Worm (Caenorhabditis elegans) whole organism, L4 larva: ENCODE results near the gene M02D8.5.

ENCODE experiments used
- D1046.2 ChIP-seq: fragments of 200-800 bp; sonication (Bioruptor generic); IDR thresholded peaks from 2 replicates; pipeline ENCODE4 v1.3.6; 2022; ENCODE audit warnings: missing genetic modification characterization, missing compliant biosample characterization
- R02D3.7 ChIP-seq: fragments of 150-350 bp; sonication (generic microtip); optimal IDR thresholded peaks from 3 replicates; lab custom pipeline; 2014; ENCODE audit warnings: missing biosample characterization, missing genetic modification characterization
- T20F7.1 ChIP-seq: fragments of 200-800 bp; sonication (Bioruptor generic); optimal IDR thresholded peaks from 2 replicates; lab custom pipeline; 2018; ENCODE audit warnings: mild to moderate bottlenecking, missing genetic modification characterization, missing compliant biosample characterization
- Y105C5A.15 ChIP-seq: fragments of 200-800 bp; sonication (Bioruptor generic); IDR thresholded peaks from 2 replicates; pipeline ENCODE4 v1.3.6; 2022; ENCODE audit warnings: missing genetic modification characterization, missing compliant biosample characterization
- Y48G9A.11 ChIP-seq: fragments of 200-800 bp; sonication (Bioruptor generic); IDR thresholded peaks from 2 replicates; pipeline ENCODE4 v1.3.6; 2022; ENCODE audit warnings: missing genetic modification reagents, missing genetic modification characterization, missing compliant biosample characterization
- arid-1 ChIP-seq: fragments of 200-800 bp; sonication (Bioruptor generic); conservative IDR thresholded peaks from 2 replicates; pipeline ENCODE4 v1.3.6; 2022; ENCODE audit warnings: missing genetic modification reagents, missing genetic modification characterization, missing compliant biosample characterization
- attf-4 ChIP-seq: sonication (generic microtip); optimal IDR thresholded peaks from 3 replicates; lab custom pipeline; 2017; ENCODE audit warnings: missing biosample characterization, missing genetic modification characterization
- ceh-62 ChIP-seq: sonication (generic microtip); optimal IDR thresholded peaks from 2 replicates; lab custom pipeline; 2017; ENCODE audit warnings: missing biosample characterization, missing genetic modification characterization
- daf-16 ChIP-seq, 3 experiments: sonication (generic microtip); optimal IDR thresholded peaks; 2 replicates each; lab custom pipeline; 2016 to 2017; ENCODE audit warnings: missing genetic modification characterization in 3 of 3, missing genetic modification reagents in 3 of 3, mild to moderate bottlenecking in 2 of 3, missing compliant biosample characterization in 2 of 3, missing biosample characterization in 1 of 3, moderate library complexity in 1 of 3
- daf-19 ChIP-seq: fragments of 200-800 bp; sonication (Bioruptor generic); conservative IDR thresholded peaks from 2 replicates; pipeline ENCODE4 v1.3.6; 2022; ENCODE audit warnings: missing genetic modification characterization, missing compliant biosample characterization
- dmd-6 ChIP-seq: fragments of 200-800 bp; sonication (Bioruptor generic); IDR thresholded peaks from 2 replicates; pipeline ENCODE4 v1.3.6; 2022; ENCODE audit warnings: missing genetic modification reagents, missing genetic modification characterization, missing compliant biosample characterization
- dmd-9 ChIP-seq: fragments of 200-800 bp; sonication (Bioruptor generic); IDR thresholded peaks from 2 replicates; pipeline ENCODE4 v1.3.6; 2022; ENCODE audit warnings: missing genetic modification reagents, missing genetic modification characterization, missing compliant biosample characterization
- dve-1 ChIP-seq: sonication (generic microtip); optimal IDR thresholded peaks from 2 replicates; lab custom pipeline; 2017; ENCODE audit warnings: antibody characterized with exemption, mild to moderate bottlenecking, missing genetic modification characterization, missing compliant biosample characterization; ENCODE audit not compliant: insufficient read depth
- gei-8 ChIP-seq: fragments of 200-800 bp; sonication (Bioruptor generic); optimal IDR thresholded peaks from 2 replicates; lab custom pipeline; 2018; ENCODE audit warnings: mild to moderate bottlenecking, missing genetic modification characterization, missing compliant biosample characterization
- hif-1 ChIP-seq, 2 experiments: sonication (generic microtip); optimal IDR thresholded peaks; 2 replicates each; lab custom pipeline; 2016 to 2017; ENCODE audit warnings: missing compliant biosample characterization in 2 of 2, missing genetic modification characterization in 2 of 2, missing genetic modification reagents in 2 of 2, missing genotype in 2 of 2, mild to moderate bottlenecking in 1 of 2
- hlh-11 ChIP-seq: fragments of 200-800 bp; sonication (Bioruptor generic); optimal IDR thresholded peaks from 2 replicates; lab custom pipeline; 2018; ENCODE audit warnings: mild to moderate bottlenecking, missing genetic modification characterization, missing compliant biosample characterization
- hlh-30 ChIP-seq: sonication (generic microtip); optimal IDR thresholded peaks from 2 replicates; lab custom pipeline; 2017; ENCODE audit warnings: antibody characterized with exemption, mild to moderate bottlenecking, missing genetic modification characterization, missing compliant biosample characterization; ENCODE audit not compliant: insufficient read depth
- lin-15B ChIP-seq: fragments of 150-350 bp; sonication (generic microtip); optimal IDR thresholded peaks from 3 replicates; lab custom pipeline; 2014; ENCODE audit warnings: missing biosample characterization, missing genetic modification characterization
- lin-29 ChIP-seq: fragments of 200-800 bp; sonication (Bioruptor generic); IDR thresholded peaks from 2 replicates; pipeline ENCODE4 v1.3.6; 2022; ENCODE audit warnings: missing genetic modification reagents, missing genetic modification characterization, missing compliant biosample characterization
- lin-38 ChIP-seq: fragments of 200-800 bp; sonication (Bioruptor generic); IDR thresholded peaks from 2 replicates; pipeline ENCODE4 v1.3.6; 2022; ENCODE audit warnings: missing genetic modification reagents, missing genetic modification characterization, missing compliant biosample characterization
- lin-39 ChIP-seq: fragments of 150-350 bp; optimal IDR thresholded peaks from 2 replicates; lab custom pipeline; 2014; ENCODE audit warnings: missing biosample characterization, missing genetic modification reagents, missing genetic modification characterization
- madf-5 ChIP-seq, 2 experiments: fragments of 200-800 bp; sonication (Bioruptor generic); IDR thresholded peaks; 2 replicates each; pipeline ENCODE4 v1.3.6; 2022; ENCODE audit warnings: missing compliant biosample characterization in 2 of 2, missing genetic modification characterization in 2 of 2
- madf-9 ChIP-seq: fragments of 200-800 bp; sonication (Bioruptor generic); conservative IDR thresholded peaks from 2 replicates; pipeline ENCODE4 v1.3.6; 2022; ENCODE audit warnings: missing genetic modification reagents, missing genetic modification characterization, missing compliant biosample characterization
- mdl-1 ChIP-seq, 2 experiments: fragments of 150-350 bp in 1 of 2; sonication (generic microtip) in 1 of 2; optimal IDR thresholded peaks; 2 replicates each; lab custom pipeline; 2014 to 2017; ENCODE audit warnings: missing biosample characterization in 2 of 2, missing genetic modification characterization in 2 of 2
- mep-1 ChIP-seq: fragments of 150-350 bp; sonication (generic microtip); optimal IDR thresholded peaks from 3 replicates; lab custom pipeline; 2014; ENCODE audit warnings: missing biosample characterization, missing genetic modification characterization
- mxl-3 ChIP-seq: fragments of 200-800 bp; sonication (Bioruptor generic); optimal IDR thresholded peaks from 2 replicates; lab custom pipeline; 2018; ENCODE audit warnings: mild to moderate bottlenecking, missing genetic modification characterization, missing compliant biosample characterization
- nhr-10 ChIP-seq: fragments of 150-350 bp; optimal IDR thresholded peaks from 2 replicates; lab custom pipeline; 2014; ENCODE audit warnings: missing biosample characterization, missing genetic modification characterization
- nhr-25 ChIP-seq: sonication (generic microtip); optimal IDR thresholded peaks from 2 replicates; lab custom pipeline; 2017; ENCODE audit warnings: missing genetic modification characterization, mild to moderate bottlenecking, missing compliant biosample characterization, antibody characterized with exemption, moderate library complexity, borderline replicate concordance; ENCODE audit not compliant: insufficient read depth
- nhr-28 ChIP-seq: fragments of 150-350 bp; optimal IDR thresholded peaks from 2 replicates; lab custom pipeline; 2014; ENCODE audit warnings: missing biosample characterization, missing genetic modification characterization
- nhr-41 ChIP-seq: fragments of 200-800 bp; sonication (Bioruptor generic); IDR thresholded peaks from 2 replicates; pipeline ENCODE4 v1.3.6; 2022; ENCODE audit warnings: missing genetic modification reagents, missing genetic modification characterization, missing compliant biosample characterization
- nhr-42 ChIP-seq: fragments of 200-800 bp; sonication (Bioruptor generic); IDR thresholded peaks from 2 replicates; pipeline ENCODE4 v1.3.6; 2022; ENCODE audit warnings: missing genetic modification characterization, missing compliant biosample characterization
- nhr-77 ChIP-seq: fragments of 150-350 bp; optimal IDR thresholded peaks from 2 replicates; lab custom pipeline; 2014; ENCODE audit warnings: missing biosample characterization, missing genetic modification characterization
- pha-4 ChIP-seq, 2 experiments: fragments of 150-350 bp in 1 of 2; fragments of 200-800 bp in 1 of 2; sonication (Bioruptor generic) in 1 of 2; IDR thresholded peaks in 1 of 2; optimal IDR thresholded peaks in 1 of 2; 2 replicates each; pipeline versions ENCODE4 v1.3.6 to Lab custom; 2014 to 2022; ENCODE audit warnings: missing genetic modification characterization in 2 of 2, missing genetic modification reagents in 2 of 2, missing biosample characterization in 1 of 2, missing compliant biosample characterization in 1 of 2
- php-3 ChIP-seq: fragments of 200-800 bp; sonication (Bioruptor generic); IDR thresholded peaks from 2 replicates; pipeline ENCODE4 v1.3.6; 2022; ENCODE audit warnings: missing genetic modification reagents, missing genetic modification characterization, missing compliant biosample characterization
- pqm-1 ChIP-seq: sonication (generic microtip); optimal IDR thresholded peaks from 2 replicates; lab custom pipeline; 2017; ENCODE audit warnings: missing biosample characterization, missing genetic modification characterization
- tag-97 ChIP-seq: fragments of 200-800 bp; sonication (Bioruptor generic); IDR thresholded peaks from 2 replicates; pipeline ENCODE4 v1.3.6; 2022; ENCODE audit warnings: missing genetic modification characterization, missing compliant biosample characterization
- tra-1 ChIP-seq: fragments of 200-800 bp; sonication (Bioruptor generic); IDR thresholded peaks from 2 replicates; pipeline ENCODE4 v1.3.6; 2022; ENCODE audit warnings: missing genetic modification reagents, missing genetic modification characterization, missing compliant biosample characterization
- unc-130 ChIP-seq: sonication (generic microtip); optimal IDR thresholded peaks from 2 replicates; lab custom pipeline; 2016; ENCODE audit warnings: missing genetic modification reagents, missing genetic modification characterization, missing compliant biosample characterization
- unc-62 ChIP-seq, 3 experiments: fragments of 150-350 bp in 1 of 3; sonication (generic microtip); optimal IDR thresholded peaks in 2 of 3; peaks in 1 of 3; 1 replicate in 1 of 3; 2 replicates in 2 of 3; lab custom pipeline; 2014 to 2017; ENCODE audit warnings: missing biosample characterization in 3 of 3, missing genetic modification characterization in 3 of 3, missing genetic modification reagents in 3 of 3, missing genotype in 1 of 3
- zag-1 ChIP-seq: fragments of 150-350 bp; optimal IDR thresholded peaks from 2 replicates; lab custom pipeline; 2014; ENCODE audit warnings: missing biosample characterization, missing genetic modification characterization
- zfp-2 ChIP-seq: sonication (generic microtip); optimal IDR thresholded peaks from 2 replicates; lab custom pipeline; 2016; ENCODE audit warnings: mild to moderate bottlenecking, missing genetic modification characterization, missing compliant biosample characterization

The M02D8.5 gene

DNA sequence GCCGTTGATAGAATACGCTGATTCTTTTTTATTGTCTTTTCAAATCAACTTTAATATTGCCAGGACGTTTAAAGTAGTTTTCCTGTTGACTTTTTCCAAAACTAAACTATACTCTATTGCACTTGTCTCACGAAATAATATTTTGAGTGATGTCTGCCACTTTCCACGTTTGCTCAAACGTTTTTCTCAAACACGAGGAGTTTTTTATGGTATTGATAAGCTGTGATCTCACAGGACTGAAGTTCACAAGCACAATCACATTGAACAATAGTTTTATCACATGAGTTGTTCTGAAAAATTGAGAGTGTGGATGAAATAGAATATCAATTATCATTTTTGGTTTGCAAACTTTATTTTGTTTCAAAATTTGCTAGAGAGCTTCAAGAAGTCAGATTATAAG is 41.5 kb downstream of the M02D8.5 start:
- TF ChIP-seq dmd-9 (GFP tag; lab: Robert Waterston, UW) (no peak), attf-4 (tag; lab: Kevin White, UChicago) (no peak), lin-15B (tag; lab: Kevin White, UChicago) (no peak), pha-4 (GFP tag; IDR thresholded peaks at IDR 0.05; lab: Robert Waterston, UW) (no peak), pha-4 (tag; optimal IDR thresholded peaks at IDR 0.05; lab: Kevin White, UChicago) (no peak), tag-97 (no peak), hlh-30 (tag; lab: Kevin White, UChicago) (peak; percentile 45), nhr-42 (GFP tag; lab: Robert Waterston, UW) (no peak), T20F7.1 (GFP tag; lab: Kevin White, UChicago) (no peak), daf-16 (GFP tag; optimal IDR thresholded peaks at IDR 0.05; lab: Kevin White, UChicago) (no peak), daf-16 (tag; optimal IDR thresholded peaks at IDR 0.05; lab: Kevin White, UChicago) (peak; percentile 88), nhr-28 (tag; lab: Kevin White, UChicago) (peak; percentile 59), lin-38 (GFP tag; lab: Robert Waterston, UW) (no peak), ceh-62 (tag; lab: Kevin White, UChicago) (no peak), mxl-3 (GFP tag; lab: Kevin White, UChicago) (no peak), gei-8 (GFP tag; lab: Kevin White, UChicago) (no peak), nhr-10 (tag; lab: Kevin White, UChicago) (no peak), Y48G9A.11 (no peak), arid-1 (GFP tag; lab: Robert Waterston, UW) (no peak), php-3 (GFP tag; lab: Robert Waterston, UW) (peak; percentile 81), tra-1 (no peak), unc-62 (GFP tag; optimal IDR thresholded peaks at IDR 0.05 in 1 of 2; lab: Kevin White, UChicago) (peak in 1 of 2 experiments; percentile 35), unc-62 (tag; optimal IDR thresholded peaks at IDR 0.05; lab: Kevin White, UChicago) (no peak), lin-39 (tag; lab: Kevin White, UChicago) (no peak), hif-1 (tag; optimal IDR thresholded peaks at IDR 0.05; lab: Kevin White, UChicago) (no peak), unc-130 (GFP tag; lab: Kevin White, UChicago) (no peak), D1046.2 (GFP tag; lab: Robert Waterston, UW) (no peak), zag-1 (tag; lab: Kevin White, UChicago) (no peak), madf-5 (GFP tag; IDR thresholded peaks at IDR 0.05; lab: Robert Waterston, UW) (no peak), zfp-2 (tag; lab: Kevin White, UChicago) (no peak), dve-1 (tag; lab: Kevin White, UChicago) (peak; percentile 93), Y105C5A.15 (GFP tag; lab: Robert Waterston, UW) (no peak), daf-19 (GFP tag; lab: Robert Waterston, UW) (no peak), mep-1 (peak; percentile 25), mdl-1 (tag; optimal IDR thresholded peaks at IDR 0.05; lab: Kevin White, UChicago) (peak in 1 of 2 experiments; percentile 9), dmd-6 (GFP tag; lab: Robert Waterston, UW) (peak; percentile 83), R02D3.7 (tag; lab: Kevin White, UChicago) (no peak), nhr-77 (no peak), nhr-41 (no peak), lin-29 (GFP tag; lab: Robert Waterston, UW) (no peak), nhr-25 (tag; lab: Kevin White, UChicago) (no peak), madf-9 (GFP tag; lab: Robert Waterston, UW) (no peak), pqm-1 (tag; lab: Kevin White, UChicago) (peak; percentile 9), hlh-11 (tag; lab: Kevin White, UChicago) (peak; percentile 50)
